Worm (Caenorhabditis elegans): ENCODE data around the gene F47B8.14.

DNA sequence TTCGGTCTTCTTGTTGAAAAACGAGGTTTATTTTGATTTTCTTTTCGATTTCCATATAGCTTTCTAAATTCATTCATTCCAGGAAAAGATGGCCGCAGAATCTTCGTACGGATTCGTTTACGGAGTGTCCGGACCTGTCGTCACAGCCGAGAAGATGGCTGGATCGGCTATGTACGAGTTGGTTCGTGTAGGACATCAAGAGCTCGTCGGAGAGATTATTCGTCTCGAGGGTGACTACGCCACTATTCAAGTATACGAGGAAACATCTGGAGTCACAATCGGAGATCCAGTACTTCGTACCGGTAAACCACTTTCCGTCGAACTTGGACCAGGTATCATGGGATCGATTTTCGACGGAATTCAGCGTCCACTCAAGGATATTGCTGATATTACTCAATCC, 31.3 kb downstream of the F47B8.14 start, which contains the start of gene vha-13:
- TF ChIP-seq unc-120 (tag; optimal IDR thresholded peaks at IDR 0.05; ENCODE audit: poor library complexity, severe bottlenecking) (no peak), nhr-237 (tag; optimal IDR thresholded peaks at IDR 0.05) (no peak), unc-62 (GFP tag; optimal IDR thresholded peaks at IDR 0.05) (no peak), snpc-4 (tag; optimal IDR thresholded peaks at IDR 0.05) (no peak), elt-3 (tag; optimal IDR thresholded peaks at IDR 0.05) (no peak), hlh-1 (tag; optimal IDR thresholded peaks at IDR 0.05) (no peak), lsy-2 (tag; optimal IDR thresholded peaks at IDR 0.05) (no peak), bed-3 (GFP tag; optimal IDR thresholded peaks at IDR 0.05) (no peak), mep-1 (tag; optimal IDR thresholded peaks at IDR 0.05) (no peak), blmp-1 (tag; optimal IDR thresholded peaks at IDR 0.05) (no peak), flh-1 (GFP tag; optimal IDR thresholded peaks at IDR 0.05) (no peak), elt-1 (tag; optimal IDR thresholded peaks at IDR 0.05; ENCODE audit: borderline replicate concordance, insufficient read depth) (no peak), unc-39 (tag; optimal IDR thresholded peaks at IDR 0.05) (no peak)
